Fruit fly (Drosophila melanogaster) whole organism, embryonic: Measurements from ENCODE around the gene CG17249.

Source experiments
- Abd-B ChIP-seq: fragments of 200-800 bp; sonication (Bioruptor generic); optimal IDR thresholded peaks from 2 replicates; lab custom pipeline; 2018; ENCODE audit warnings: missing biosample characterization, mild to moderate bottlenecking, missing genetic modification characterization, moderate library complexity
- Antp ChIP-seq: fragments of 200-800 bp; sonication (Bioruptor generic); optimal IDR thresholded peaks from 3 replicates; lab custom pipeline; 2016; ENCODE audit warnings: missing biosample characterization, missing genetic modification characterization
- Atf3 ChIP-seq: fragments of 200-800 bp; sonication (Bioruptor generic); optimal IDR thresholded peaks from 3 replicates; lab custom pipeline; 2016; ENCODE audit warnings: missing biosample characterization, missing genetic modification characterization
- CG10565 ChIP-seq: fragments of 200-800 bp; sonication (Bioruptor generic); optimal IDR thresholded peaks from 3 replicates; lab custom pipeline; 2016; ENCODE audit warnings: missing biosample characterization, mild to moderate bottlenecking, missing genetic modification characterization
- CG12391 ChIP-seq: fragments of 200-800 bp; sonication (Bioruptor generic); optimal IDR thresholded peaks from 3 replicates; lab custom pipeline; 2018; ENCODE audit warnings: missing biosample characterization, mild to moderate bottlenecking, missing genetic modification characterization, moderate library complexity
- CG12659 ChIP-seq: fragments of 200-800 bp; sonication (Bioruptor generic); optimal IDR thresholded peaks from 3 replicates; lab custom pipeline; 2017; ENCODE audit warnings: mild to moderate bottlenecking, missing biosample characterization, missing genetic modification reagents, missing genetic modification characterization
- CG15073 ChIP-seq: fragments of 200-800 bp; sonication (Bioruptor generic); optimal IDR thresholded peaks from 2 replicates; lab custom pipeline; 2016; ENCODE audit warnings: missing biosample characterization, missing genetic modification characterization
- CG15269 ChIP-seq: fragments of 200-800 bp; sonication (Bioruptor generic); optimal IDR thresholded peaks from 2 replicates; lab custom pipeline; 2018; ENCODE audit warnings: missing biosample characterization, mild to moderate bottlenecking, missing genetic modification characterization, moderate library complexity
- CG17361 ChIP-seq: fragments of 200-800 bp; sonication (Bioruptor generic); IDR thresholded peaks from 3 replicates; pipeline ENCODE4 v1.3.6; 2022; ENCODE audit warnings: missing biosample characterization, missing genetic modification characterization
- CG17612 ChIP-seq: fragments of 200-800 bp; sonication (Bioruptor generic); IDR thresholded peaks from 2 replicates; pipeline ENCODE4 v1.3.6; 2022; ENCODE audit warnings: missing biosample characterization, missing genetic modification characterization
- CG17829 ChIP-seq: fragments of 200-800 bp; optimal IDR thresholded peaks from 2 replicates; lab custom pipeline; 2019; ENCODE audit warnings: missing biosample characterization, mild to moderate bottlenecking, missing genetic modification characterization, moderate library complexity
- CG31365 ChIP-seq: fragments of 200-800 bp; sonication (Bioruptor generic); optimal IDR thresholded peaks from 2 replicates; lab custom pipeline; 2018; ENCODE audit warnings: missing biosample characterization, mild to moderate bottlenecking, missing genetic modification characterization
- CG32532 ChIP-seq: fragments of 200-800 bp; sonication (Bioruptor generic); IDR thresholded peaks from 2 replicates; pipeline ENCODE4 v1.3.6; 2022; ENCODE audit warnings: missing biosample characterization, missing genetic modification characterization
- CG33557 ChIP-seq: fragments of 200-800 bp; sonication (Bioruptor generic); optimal IDR thresholded peaks from 2 replicates; lab custom pipeline; 2019; ENCODE audit warnings: missing biosample characterization, mild to moderate bottlenecking, missing genetic modification characterization, moderate library complexity
- CG34422 ChIP-seq: fragments of 200-800 bp; sonication (Bioruptor generic); IDR thresholded peaks from 3 replicates; pipeline ENCODE4 v1.3.6; 2022; ENCODE audit warnings: missing biosample characterization, missing genetic modification characterization
- CG4360 ChIP-seq: fragments of 200-800 bp; sonication (Bioruptor generic); IDR thresholded peaks from 2 replicates; pipeline ENCODE4 v1.3.6; 2022; ENCODE audit warnings: missing biosample characterization, missing genetic modification characterization
- CG4424 ChIP-seq: fragments of 200-800 bp; sonication (Bioruptor generic); optimal IDR thresholded peaks from 3 replicates; lab custom pipeline; 2016; ENCODE audit warnings: missing biosample characterization, missing genetic modification characterization
- CG4617 ChIP-seq: fragments of 200-800 bp; sonication (Bioruptor generic); optimal IDR thresholded peaks from 3 replicates; lab custom pipeline; 2016; ENCODE audit warnings: missing biosample characterization, missing genetic modification characterization, borderline replicate concordance
- CG4730 ChIP-seq: fragments of 200-800 bp; sonication (Bioruptor generic); IDR thresholded peaks from 2 replicates; pipeline ENCODE4 v1.3.6; 2022; ENCODE audit warnings: missing biosample characterization, missing genetic modification characterization
- CG5180 ChIP-seq: fragments of 200-800 bp; sonication (Bioruptor generic); optimal IDR thresholded peaks from 3 replicates; lab custom pipeline; 2017; ENCODE audit warnings: missing biosample characterization, missing genetic modification characterization, mild to moderate bottlenecking, moderate library complexity, missing genetic modification reagents
- CG6791 ChIP-seq: fragments of 200-800 bp; sonication (Bioruptor generic); IDR thresholded peaks from 3 replicates; pipeline ENCODE4 v1.3.6; 2022; ENCODE audit warnings: missing biosample characterization, missing genetic modification characterization; ENCODE audit not compliant: partially characterized antibody
- CG7556 ChIP-seq: fragments of 200-800 bp; sonication (Bioruptor generic); optimal IDR thresholded peaks from 2 replicates; lab custom pipeline; 2017; ENCODE audit warnings: missing biosample characterization, mild to moderate bottlenecking, missing genetic modification characterization
- CG7963 ChIP-seq: fragments of 200-800 bp; sonication (Bioruptor generic); IDR thresholded peaks from 3 replicates; pipeline ENCODE4 v1.3.6; 2022; ENCODE audit warnings: missing biosample characterization, missing genetic modification characterization; ENCODE audit not compliant: partially characterized antibody
- CG8089 ChIP-seq: fragments of 200-800 bp; sonication (Bioruptor generic); optimal IDR thresholded peaks from 3 replicates; lab custom pipeline; 2016; ENCODE audit warnings: missing biosample characterization, missing genetic modification characterization
- CG8765 ChIP-seq: fragments of 200-800 bp; sonication (Bioruptor generic); IDR thresholded peaks from 2 replicates; pipeline ENCODE4 v1.3.6; 2022; ENCODE audit warnings: missing biosample characterization, missing genetic modification characterization
- CG8924 ChIP-seq: fragments of 200-800 bp; optimal IDR thresholded peaks from 3 replicates; lab custom pipeline; 2019; ENCODE audit warnings: missing biosample characterization, mild to moderate bottlenecking, missing genetic modification characterization, moderate library complexity
- CG9437 ChIP-seq: fragments of 200-800 bp; sonication (Bioruptor generic); optimal IDR thresholded peaks from 2 replicates; lab custom pipeline; 2018; ENCODE audit warnings: missing biosample characterization, mild to moderate bottlenecking, missing genetic modification characterization
- CG9609 ChIP-seq: fragments of 200-800 bp; sonication (Bioruptor generic); optimal IDR thresholded peaks from 3 replicates; lab custom pipeline; 2016; ENCODE audit warnings: missing biosample characterization, missing genetic modification characterization
- CG9817 ChIP-seq: fragments of 200-800 bp; sonication (Bioruptor generic); optimal IDR thresholded peaks from 2 replicates; lab custom pipeline; 2018; ENCODE audit warnings: missing biosample characterization, mild to moderate bottlenecking, missing genetic modification characterization, moderate library complexity
- Camta ChIP-seq: fragments of 200-800 bp; sonication (Bioruptor generic); optimal IDR thresholded peaks from 2 replicates; lab custom pipeline; 2016; ENCODE audit warnings: missing biosample characterization, missing genetic modification characterization
- Fer3 ChIP-seq: fragments of 200-800 bp; sonication (Bioruptor generic); optimal IDR thresholded peaks from 2 replicates; lab custom pipeline; 2018; ENCODE audit warnings: missing biosample characterization, mild to moderate bottlenecking, missing genetic modification characterization, moderate library complexity
- Hr78 ChIP-seq, 2 experiments: fragments of 200-800 bp in 1 of 2; fragments of >200 bp in 1 of 2; sonication (Bioruptor generic) in 1 of 2; optimal IDR thresholded peaks; 2 replicates each; lab custom pipeline; 2017 to 2019; ENCODE audit warnings: missing biosample characterization in 2 of 2, missing genetic modification characterization in 2 of 2, mild to moderate bottlenecking in 1 of 2, moderate library complexity in 1 of 2
- Neu2 ChIP-seq: fragments of 200-800 bp; sonication (Bioruptor generic); optimal IDR thresholded peaks from 3 replicates; lab custom pipeline; 2016; ENCODE audit warnings: missing biosample characterization, missing genetic modification characterization, borderline replicate concordance
- Ptx1 ChIP-seq: fragments of 200-800 bp; sonication (Bioruptor generic); IDR thresholded peaks from 2 replicates; pipeline ENCODE4 v1.3.6; 2022; ENCODE audit warnings: missing biosample characterization, missing genetic modification characterization
- Ravus ChIP-seq: fragments of 200-800 bp; sonication (Bioruptor generic); IDR thresholded peaks from 2 replicates; pipeline ENCODE4 v1.3.6; 2022; ENCODE audit warnings: missing biosample characterization, missing genetic modification characterization
- Rfx ChIP-seq: fragments of 200-800 bp; sonication (Bioruptor generic); IDR thresholded peaks from 2 replicates; pipeline ENCODE4 v1.3.6; 2022; ENCODE audit warnings: missing biosample characterization, missing genetic modification characterization
- Rx ChIP-seq: fragments of 200-800 bp; sonication (Bioruptor generic); IDR thresholded peaks from 2 replicates; pipeline ENCODE4 v1.3.6; 2022; ENCODE audit warnings: missing biosample characterization, missing genetic modification characterization
- TFAM ChIP-seq: fragments of 200-800 bp; sonication (Bioruptor generic); optimal IDR thresholded peaks from 2 replicates; lab custom pipeline; 2017; ENCODE audit warnings: missing biosample characterization, missing genetic modification characterization, inconsistent platforms
- Tbp ChIP-seq: fragments of >200 bp; optimal IDR thresholded peaks from 2 replicates; lab custom pipeline; 2018; ENCODE audit warnings: missing biosample characterization, missing genetic modification characterization
- Vsx1 ChIP-seq: fragments of 200-800 bp; sonication (Bioruptor generic); optimal IDR thresholded peaks from 2 replicates; lab custom pipeline; 2017; ENCODE audit warnings: missing biosample characterization, mild to moderate bottlenecking, missing genetic modification characterization, missing genetic modification reagents
- al ChIP-seq: fragments of 200-800 bp; sonication (Bioruptor generic); IDR thresholded peaks from 2 replicates; pipeline ENCODE4 v1.3.6; 2022; ENCODE audit warnings: missing biosample characterization, missing genetic modification characterization
- cad ChIP-seq: fragments of >200 bp; optimal IDR thresholded peaks from 2 replicates; lab custom pipeline; 2017; ENCODE audit warnings: missing biosample characterization, missing genetic modification characterization
- corto ChIP-seq: fragments of 200-800 bp; sonication (Bioruptor generic); optimal IDR thresholded peaks from 2 replicates; lab custom pipeline; 2016; ENCODE audit warnings: missing biosample characterization, mild to moderate bottlenecking, missing genetic modification characterization, moderate library complexity
- dysf ChIP-seq: fragments of 200-800 bp; sonication (Bioruptor generic); IDR thresholded peaks from 3 replicates; pipeline ENCODE4 v1.3.6; 2022; ENCODE audit warnings: missing biosample characterization, missing genetic modification characterization
- grn ChIP-seq: fragments of 200-800 bp; sonication (Bioruptor generic); optimal IDR thresholded peaks from 3 replicates; lab custom pipeline; 2017; ENCODE audit warnings: missing biosample characterization, missing genetic modification characterization
- klu ChIP-seq: fragments of 200-800 bp; sonication (Bioruptor generic); IDR thresholded peaks from 2 replicates; pipeline ENCODE4 v1.3.6; 2022; ENCODE audit warnings: missing biosample characterization, missing genetic modification characterization
- nmo ChIP-seq: fragments of 200-800 bp; sonication (Bioruptor generic); optimal IDR thresholded peaks from 2 replicates; lab custom pipeline; 2018; ENCODE audit warnings: missing biosample characterization, mild to moderate bottlenecking, missing genetic modification characterization, moderate library complexity
- pho ChIP-seq: fragments of 200-800 bp; sonication (Bioruptor generic); optimal IDR thresholded peaks from 2 replicates; lab custom pipeline; 2016; ENCODE audit warnings: missing biosample characterization, missing genetic modification characterization
- salm ChIP-seq: fragments of 200-800 bp; sonication (Bioruptor generic); optimal IDR thresholded peaks from 2 replicates; lab custom pipeline; 2018; ENCODE audit warnings: missing biosample characterization, mild to moderate bottlenecking, missing genetic modification characterization
- schlank ChIP-seq: fragments of 200-800 bp; sonication (Bioruptor generic); optimal IDR thresholded peaks from 2 replicates; lab custom pipeline; 2018; ENCODE audit warnings: missing biosample characterization, mild to moderate bottlenecking, missing genetic modification characterization
- sug ChIP-seq: fragments of 200-800 bp; optimal IDR thresholded peaks from 2 replicates; lab custom pipeline; 2019; ENCODE audit warnings: missing biosample characterization, mild to moderate bottlenecking, missing genetic modification characterization, moderate library complexity

The CG17249 gene

DNA sequence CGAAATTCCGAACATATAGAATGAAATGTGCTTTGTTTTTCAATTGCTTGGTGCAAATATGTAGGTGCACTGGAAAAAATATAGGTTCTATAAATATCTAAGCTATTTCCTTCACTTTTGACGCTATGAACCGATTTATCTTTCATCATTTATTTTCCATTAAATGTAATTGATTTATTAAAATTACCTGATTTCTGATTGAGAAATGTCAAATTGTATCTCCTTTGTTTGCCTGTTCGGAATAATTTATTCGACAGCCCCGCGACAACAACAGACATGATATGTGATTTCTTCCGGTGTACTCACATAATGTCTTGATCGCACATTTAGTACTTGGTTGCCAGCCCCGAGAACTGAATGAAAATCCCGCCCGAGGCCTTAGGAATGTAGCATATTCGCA lies 37.7 kb downstream of the CG17249 start (continued):
- TF ChIP-seq Fer3 (tag; lab: Kevin White, UChicago), result peak; percentile 42
- no peak for TF ChIP-seq CG15073 (GFP tag; lab: Kevin White, UChicago)
- TF ChIP-seq CG17361 (GFP tag; lab: Robert Waterston, UW), result peak; percentile 49; the same call in 1 of the 3 replicates
- peak; percentile 31 for TF ChIP-seq CG12659 (GFP tag; lab: Kevin White, UChicago)
- TF ChIP-seq salm (tag; lab: Kevin White, UChicago), result no peak
- TF ChIP-seq TFAM (GFP tag; lab: Kevin White, UChicago), result no peak
- no peak for TF ChIP-seq CG10565 (GFP tag; lab: Kevin White, UChicago)
- peak; percentile 57 for TF ChIP-seq Ptx1 (GFP tag; lab: Robert Waterston, UW)
- TF ChIP-seq Rx (GFP tag; lab: Robert Waterston, UW), result no peak
- TF ChIP-seq Neu2 (GFP tag; lab: Kevin White, UChicago), result no peak
- TF ChIP-seq Hr78 (GFP tag; optimal IDR thresholded peaks at IDR 0.05; lab: Kevin White, UChicago), result no peak
- TF ChIP-seq CG5180 (GFP tag; lab: Kevin White, UChicago), result no peak
- no peak for TF ChIP-seq Vsx1 (GFP tag; lab: Kevin White, UChicago)
- no peak for TF ChIP-seq grn (GFP tag; lab: Kevin White, UChicago)
- TF ChIP-seq Tbp, result no peak
- TF ChIP-seq CG7556, result peak; percentile 24
- TF ChIP-seq sug (tag; lab: Kevin White, UChicago), result no peak
- no peak for TF ChIP-seq CG4730 (GFP tag; lab: Robert Waterston, UW)
- TF ChIP-seq CG6791 (GFP tag; lab: Robert Waterston, UW), result no peak
- peak; percentile 12 for TF ChIP-seq CG4424 (GFP tag; lab: Kevin White, UChicago)
- TF ChIP-seq nmo (GFP tag; lab: Kevin White, UChicago), result peak; percentile 34
- TF ChIP-seq CG4617, result no peak
- peak; percentile 18; the same call in 1 of the 2 replicates for TF ChIP-seq Ravus
- TF ChIP-seq CG12391, result peak; percentile 34
- no peak for TF ChIP-seq CG8089 (GFP tag; lab: Kevin White, UChicago)
- peak; percentile 67 for TF ChIP-seq al
- peak; percentile 4 for TF ChIP-seq CG9437 (GFP tag; lab: Kevin White, UChicago)
- TF ChIP-seq Abd-B (GFP tag; lab: Kevin White, UChicago), result no peak
- TF ChIP-seq Camta, result no peak
- TF ChIP-seq Atf3 (GFP tag; lab: Kevin White, UChicago), result no peak
- peak; percentile 53 for TF ChIP-seq CG15269
- no peak for TF ChIP-seq Antp (GFP tag; lab: Kevin White, UChicago)
- TF ChIP-seq CG17612 (GFP tag; lab: Robert Waterston, UW), result no peak
- TF ChIP-seq pho (GFP tag; lab: Kevin White, UChicago), result peak; percentile 46
- no peak for TF ChIP-seq CG17829 (tag; lab: Kevin White, UChicago)
- TF ChIP-seq schlank, result no peak
- TF ChIP-seq corto (GFP tag; lab: Kevin White, UChicago), result no peak
- no peak for TF ChIP-seq CG7963
- peak; percentile 32 for TF ChIP-seq CG8924
- no peak for TF ChIP-seq CG9609 (GFP tag; lab: Kevin White, UChicago)
- TF ChIP-seq Rfx (GFP tag; lab: Robert Waterston, UW), result peak; percentile 80
- no peak for TF ChIP-seq CG9817 (tag; lab: Kevin White, UChicago)
- 0 out of 3 replicates have a peak, but pooled peaks have one; percentile 31 for TF ChIP-seq CG34422
- TF ChIP-seq klu (GFP tag; lab: Robert Waterston, UW), result peak; percentile 54
- TF ChIP-seq cad, result no peak
- TF ChIP-seq CG33557 (GFP tag; lab: Kevin White, UChicago), result no peak
- no peak for TF ChIP-seq CG8765 (GFP tag; lab: Robert Waterston, UW)
- peak; percentile 74 for TF ChIP-seq dysf (GFP tag; lab: Robert Waterston, UW)
- TF ChIP-seq CG31365, result no peak
- no peak for TF ChIP-seq CG4360 (GFP tag; lab: Robert Waterston, UW)
- peak; percentile 66; the same call in 1 of the 2 replicates for TF ChIP-seq CG32532
